Fruit fly (Drosophila melanogaster) S2 (cell line): ENCODE data around the gene PNPase.

Source experiments
- CG8478 ChIP-seq: fragments of >200 bp; optimal IDR thresholded peaks from 2 replicates; lab custom pipeline; 2018
- CTCF ChIP-seq, 2 experiments: fragments of >200 bp; optimal IDR thresholded peaks; 2 replicates each; lab custom pipeline; 2018

DNA sequence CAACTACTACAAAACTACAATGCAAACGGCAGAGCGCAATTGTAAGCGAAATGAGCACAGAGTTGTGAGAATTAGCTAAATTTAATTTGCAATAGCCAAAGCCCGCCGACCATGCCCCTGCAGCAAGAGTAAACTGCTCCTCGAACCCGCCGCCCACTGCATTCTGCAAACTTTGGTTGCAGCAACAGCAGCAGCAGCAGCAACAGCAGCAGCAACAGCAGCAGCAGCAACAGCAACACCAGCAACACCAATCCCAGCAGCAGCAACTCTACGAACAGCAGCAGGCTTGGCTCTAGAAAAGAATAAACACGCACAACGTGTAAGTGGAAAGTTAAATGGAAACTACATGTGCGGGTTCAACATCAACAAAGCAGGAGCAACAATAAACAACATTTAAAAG lies 35.0 kb downstream of the PNPase start:
- TF ChIP-seq CG8478 (lab: Kevin White, UChicago) (no peak), CTCF (optimal IDR thresholded peaks at IDR 0.05; lab: Kevin White, UChicago) (no peak)
